Worm (Caenorhabditis elegans) whole organism, young adult: ENCODE data around the gene math-28.

Experiments used
- D2030.7 ChIP-seq: fragments of 200-800 bp; sonication (Bioruptor generic); IDR thresholded peaks from 2 replicates; pipeline ENCODE4 v1.3.6; 2022; ENCODE audit warnings: missing genetic modification reagents, missing genetic modification characterization, missing compliant biosample characterization
- F22D6.2 ChIP-seq: sonication (generic microtip); optimal IDR thresholded peaks from 2 replicates; lab custom pipeline; 2016; ENCODE audit warnings: mild to moderate bottlenecking, missing genetic modification characterization, missing compliant biosample characterization
- Y53F4B.3 ChIP-seq: fragments of 200-800 bp; sonication (Bioruptor generic); IDR thresholded peaks from 2 replicates; pipeline ENCODE4 v1.3.6; 2022; ENCODE audit warnings: missing genetic modification reagents, missing genetic modification characterization, missing compliant biosample characterization
- Y56A3A.18 ChIP-seq: fragments of 200-800 bp; sonication (Bioruptor generic); IDR thresholded peaks from 2 replicates; pipeline ENCODE4 v1.3.6; 2022; ENCODE audit warnings: missing genetic modification reagents, missing genetic modification characterization, missing compliant biosample characterization
- attf-3 ChIP-seq: fragments of 200-800 bp; sonication (Bioruptor generic); conservative IDR thresholded peaks from 2 replicates; pipeline ENCODE4 v1.3.6; 2022; ENCODE audit warnings: missing genetic modification reagents, missing genetic modification characterization, missing compliant biosample characterization
- attf-5 ChIP-seq: fragments of 200-800 bp; sonication (Bioruptor generic); optimal IDR thresholded peaks from 2 replicates; lab custom pipeline; 2018; ENCODE audit warnings: mild to moderate bottlenecking, missing genetic modification characterization, missing compliant biosample characterization
- ceh-40 ChIP-seq: fragments of 200-800 bp; sonication (Bioruptor generic); IDR thresholded peaks from 2 replicates; pipeline ENCODE4 v1.3.6; 2022; ENCODE audit warnings: missing genetic modification characterization, missing compliant biosample characterization
- die-1 ChIP-seq: sonication (generic microtip); optimal IDR thresholded peaks from 2 replicates; lab custom pipeline; 2016; ENCODE audit warnings: missing genotype, mild to moderate bottlenecking, missing genetic modification characterization, missing compliant biosample characterization
- dox-1 ChIP-seq: fragments of 200-800 bp; sonication (Bioruptor generic); IDR thresholded peaks from 2 replicates; pipeline ENCODE4 v1.3.6; 2022; ENCODE audit warnings: missing genetic modification reagents, missing genetic modification characterization, missing compliant biosample characterization
- dpff-1 ChIP-seq: sonication (generic microtip); optimal IDR thresholded peaks from 2 replicates; lab custom pipeline; 2017; ENCODE audit warnings: mild to moderate bottlenecking, missing genetic modification characterization, missing compliant biosample characterization
- egl-18 ChIP-seq: fragments of 200-800 bp; sonication (Bioruptor generic); IDR thresholded peaks from 2 replicates; pipeline ENCODE4 v1.3.6; 2022; ENCODE audit warnings: missing genetic modification reagents, missing genetic modification characterization, missing compliant biosample characterization
- egrh-3 ChIP-seq: fragments of 200-800 bp; sonication (Bioruptor generic); IDR thresholded peaks from 2 replicates; pipeline ENCODE4 v1.3.6; 2022; ENCODE audit warnings: missing genetic modification reagents, missing genetic modification characterization, missing compliant biosample characterization
- ekl-4 ChIP-seq: fragments of 200-800 bp; sonication (Bioruptor generic); IDR thresholded peaks from 2 replicates; pipeline ENCODE4 v1.3.6; 2022; ENCODE audit warnings: missing genetic modification reagents, missing genetic modification characterization, missing compliant biosample characterization
- fkh-3 ChIP-seq: sonication (generic microtip); optimal IDR thresholded peaks from 2 replicates; lab custom pipeline; 2016; ENCODE audit warnings: mild to moderate bottlenecking, missing genetic modification characterization, missing compliant biosample characterization
- gei-17 ChIP-seq: fragments of 200-800 bp; sonication (Bioruptor generic); optimal IDR thresholded peaks from 2 replicates; lab custom pipeline; 2018; ENCODE audit warnings: mild to moderate bottlenecking, missing genetic modification characterization, missing compliant biosample characterization
- him-1 ChIP-seq: sonication (generic microtip); optimal IDR thresholded peaks from 2 replicates; lab custom pipeline; 2016; ENCODE audit warnings: missing genotype, missing genetic modification reagents, missing genetic modification characterization, missing compliant biosample characterization
- hmg-20 ChIP-seq: fragments of 200-800 bp; sonication (Bioruptor generic); IDR thresholded peaks from 2 replicates; pipeline ENCODE4 v1.3.6; 2022; ENCODE audit warnings: missing genetic modification reagents, missing genetic modification characterization, missing compliant biosample characterization
- lag-1 ChIP-seq: fragments of 200-800 bp; sonication (Bioruptor generic); IDR thresholded peaks from 2 replicates; pipeline ENCODE4 v1.3.6; 2022; ENCODE audit warnings: missing genetic modification reagents, missing genetic modification characterization, missing compliant biosample characterization
- let-607 ChIP-seq, 2 experiments: fragments of 200-800 bp in 1 of 2; sonication (Bioruptor generic) in 1 of 2; sonication (generic microtip) in 1 of 2; optimal IDR thresholded peaks; 2 replicates each; lab custom pipeline; 2016 to 2018; ENCODE audit warnings: mild to moderate bottlenecking in 2 of 2, missing compliant biosample characterization in 2 of 2, missing genetic modification characterization in 2 of 2, moderate library complexity in 2 of 2, missing genotype in 1 of 2
- madf-10 ChIP-seq: sonication (generic microtip); optimal IDR thresholded peaks from 2 replicates; lab custom pipeline; 2016; ENCODE audit warnings: mild to moderate bottlenecking, missing genetic modification characterization, missing compliant biosample characterization
- madf-6 ChIP-seq: fragments of 200-800 bp; sonication (Bioruptor generic); IDR thresholded peaks from 2 replicates; pipeline ENCODE4 v1.3.6; 2022; ENCODE audit warnings: missing genetic modification reagents, missing genetic modification characterization, missing compliant biosample characterization
- madf-8 ChIP-seq: fragments of 200-800 bp; sonication (Bioruptor generic); conservative IDR thresholded peaks from 2 replicates; pipeline ENCODE4 v1.3.6; 2022; ENCODE audit warnings: missing genetic modification reagents, missing genetic modification characterization, missing compliant biosample characterization
- mes-4 ChIP-seq: sonication (generic microtip); optimal IDR thresholded peaks from 2 replicates; lab custom pipeline; 2016; ENCODE audit warnings: missing genotype, missing genetic modification characterization, missing compliant biosample characterization
- nfyb-1 ChIP-seq: fragments of 200-800 bp; sonication (Bioruptor generic); IDR thresholded peaks from 2 replicates; pipeline ENCODE4 v1.3.6; 2022; ENCODE audit warnings: missing genetic modification reagents, missing genetic modification characterization, missing compliant biosample characterization
- nhr-27 ChIP-seq: fragments of 200-800 bp; sonication (Bioruptor generic); optimal IDR thresholded peaks from 2 replicates; lab custom pipeline; 2018; ENCODE audit warnings: mild to moderate bottlenecking, missing genetic modification characterization, moderate library complexity, missing compliant biosample characterization
- pha-4 ChIP-seq: fragments of 150-350 bp; sonication (generic microtip); optimal IDR thresholded peaks from 2 replicates; lab custom pipeline; 2014; ENCODE audit warnings: missing biosample characterization, missing genetic modification reagents, missing genetic modification characterization
- rpc-1 ChIP-seq, 2 experiments: fragments of 150-350 bp in 1 of 2; sonication (generic microtip) in 1 of 2; optimal IDR thresholded peaks; 2 replicates each; lab custom pipeline; 2014 to 2018; ENCODE audit warnings: missing biosample characterization in 1 of 2, missing genetic modification characterization in 1 of 2, missing genetic modification reagents in 1 of 2, missing genotype in 1 of 2
- sdz-38 ChIP-seq: sonication (generic microtip); optimal IDR thresholded peaks from 2 replicates; lab custom pipeline; 2016; ENCODE audit warnings: missing genotype, missing genetic modification characterization, missing compliant biosample characterization
- snpc-4 ChIP-seq, 5 experiments: fragments of 150-350 bp in 1 of 5; sonication (generic microtip) in 4 of 5; optimal IDR thresholded peaks; 2 replicates each; lab custom pipeline; 2014 to 2018; ENCODE audit warnings: missing genetic modification characterization in 5 of 5, missing biosample characterization in 3 of 5, antibody characterized with exemption in 2 of 5, mild to moderate bottlenecking in 2 of 5, missing compliant biosample characterization in 2 of 5, missing genotype in 2 of 5, moderate library complexity in 2 of 5, missing genetic modification reagents in 1 of 5
- sptf-2 ChIP-seq: fragments of 200-800 bp; sonication (Bioruptor generic); optimal IDR thresholded peaks from 2 replicates; lab custom pipeline; 2018; ENCODE audit warnings: mild to moderate bottlenecking, missing genetic modification characterization, missing compliant biosample characterization
- tbx-9 ChIP-seq: sonication (generic microtip); optimal IDR thresholded peaks from 2 replicates; lab custom pipeline; 2016; ENCODE audit warnings: borderline replicate concordance, missing genetic modification characterization, inconsistent platforms, missing compliant biosample characterization
- tlf-1 ChIP-seq: fragments of 200-800 bp; sonication (Bioruptor generic); optimal IDR thresholded peaks from 2 replicates; lab custom pipeline; 2018; ENCODE audit warnings: mild to moderate bottlenecking, missing genetic modification characterization, missing compliant biosample characterization
- unc-130 ChIP-seq: sonication (generic microtip); optimal IDR thresholded peaks from 2 replicates; lab custom pipeline; 2016; ENCODE audit warnings: missing genetic modification reagents, missing genetic modification characterization, missing compliant biosample characterization
- ztf-26 ChIP-seq: sonication (generic microtip); optimal IDR thresholded peaks from 2 replicates; lab custom pipeline; 2017; ENCODE audit warnings: missing genetic modification characterization, missing compliant biosample characterization

Gene math-28

DNA sequence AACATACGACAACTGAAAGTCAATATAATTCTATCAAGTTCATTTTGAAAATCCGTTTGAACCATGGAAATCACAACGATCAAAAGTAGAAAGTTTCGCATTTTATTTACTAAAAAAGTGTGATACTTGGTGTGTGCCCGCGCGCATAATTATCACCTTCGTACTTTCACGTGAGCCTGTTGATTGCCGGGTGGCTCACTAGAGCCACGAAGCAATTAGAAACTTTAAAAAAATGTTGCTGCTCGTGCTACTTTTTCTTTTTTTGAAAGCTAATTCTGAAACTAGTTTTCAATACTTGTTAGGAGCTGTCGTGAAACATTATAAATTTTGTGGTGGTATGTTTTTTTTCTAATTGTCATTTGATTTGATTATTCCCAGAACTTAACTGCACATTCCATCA is 24.3 kb upstream of the math-28 start, which contains the start of the genes irld-9 and irld-33:
irld-9 (minus strand) TSS at position 101 of the 400 bp plus-strand sequence.
irld-33 (plus strand) TSS at position 209 of the 400 bp plus-strand sequence.
- no peak for TF ChIP-seq ceh-40 (GFP tag; lab: Robert Waterston, UW)
- no peak for TF ChIP-seq fkh-3 (tag; lab: Kevin White, UChicago)
- no peak for TF ChIP-seq him-1 (tag; lab: Kevin White, UChicago)
- TF ChIP-seq dox-1 (GFP tag; lab: Robert Waterston, UW), result no peak
- no peak for TF ChIP-seq tbx-9 (tag; lab: Kevin White, UChicago)
- no peak for TF ChIP-seq pha-4 (tag; lab: Kevin White, UChicago)
- TF ChIP-seq nfyb-1 (GFP tag; lab: Robert Waterston, UW), result no peak
- no peak for TF ChIP-seq tlf-1 (GFP tag; lab: Kevin White, UChicago)
- TF ChIP-seq ztf-26, result no peak
- no peak for TF ChIP-seq snpc-4 (GFP tag; optimal IDR thresholded peaks at IDR 0.05; lab: Kevin White, UChicago)
- no peak for TF ChIP-seq snpc-4 (tag; optimal IDR thresholded peaks at IDR 0.05; lab: Kevin White, UChicago)
- TF ChIP-seq attf-5 (GFP tag; lab: Kevin White, UChicago), result no peak
- TF ChIP-seq gei-17 (GFP tag; lab: Kevin White, UChicago), result no peak
- TF ChIP-seq unc-130, result no peak
- TF ChIP-seq D2030.7 (GFP tag; lab: Robert Waterston, UW), result no peak
- TF ChIP-seq nhr-27 (tag; lab: Kevin White, UChicago), result no peak
- no peak for TF ChIP-seq F22D6.2

DNA sequence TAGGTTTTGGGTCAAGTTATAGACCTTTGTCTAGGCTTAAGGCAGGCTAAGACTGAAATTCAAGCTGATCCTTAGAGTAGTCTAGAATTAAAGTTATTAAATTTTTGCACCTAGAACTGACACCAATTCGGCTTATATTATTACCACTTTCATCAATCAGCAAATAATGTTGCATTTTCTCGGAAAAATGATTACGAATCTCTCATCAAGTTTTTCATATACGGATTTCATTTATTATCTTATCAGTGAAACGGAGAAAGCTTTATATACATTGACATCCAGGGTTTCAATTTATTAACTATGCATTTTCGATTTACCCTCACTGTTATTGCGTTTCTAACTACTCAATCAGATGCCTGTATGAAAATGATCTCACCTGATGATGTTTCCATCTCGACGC is 21.9 kb upstream of the math-28 start, which contains the start of gene K07G6.1:
K07G6.1 (plus strand) TSS at position 301 of the 400 bp plus-strand sequence.
- no peak for TF ChIP-seq sptf-2 (GFP tag; lab: Kevin White, UChicago)
- TF ChIP-seq attf-5 (GFP tag; lab: Kevin White, UChicago), result no peak
- TF ChIP-seq mes-4 (tag; lab: Kevin White, UChicago), result no peak
- TF ChIP-seq attf-3 (GFP tag; lab: Robert Waterston, UW), result no peak
- no peak for TF ChIP-seq madf-8

DNA sequence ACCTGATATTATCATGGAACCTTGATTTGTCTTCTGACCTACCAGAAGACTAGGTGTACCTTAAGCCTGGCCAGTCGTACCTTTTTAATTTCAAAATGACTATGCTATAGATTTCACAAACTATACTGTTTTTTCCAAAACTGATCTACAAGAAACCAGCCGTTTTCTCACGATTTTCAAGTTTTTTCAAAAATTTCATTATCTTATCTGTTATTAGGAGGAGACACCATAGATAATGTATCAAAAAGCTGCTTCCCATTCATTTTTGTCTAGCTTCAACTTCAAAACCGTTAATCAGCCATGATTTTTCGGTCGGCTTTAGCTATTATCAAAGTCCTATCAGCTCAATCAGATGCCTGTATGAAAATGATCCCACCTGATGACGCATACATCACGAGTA is 20.6 kb upstream of the math-28 start, which contains the start of gene F36H5.12:
F36H5.12 (plus strand) TSS at position 301 of the 400 bp plus-strand sequence.
- TF ChIP-seq die-1 (tag; lab: Kevin White, UChicago), result no peak
- TF ChIP-seq rpc-1 (optimal IDR thresholded peaks at IDR 0.05; lab: Kevin White, UChicago), result no peak
- TF ChIP-seq rpc-1 (tag; optimal IDR thresholded peaks at IDR 0.05; lab: Kevin White, UChicago), result no peak
- TF ChIP-seq tbx-9 (tag; lab: Kevin White, UChicago), result no peak
- TF ChIP-seq ztf-26, result no peak
- TF ChIP-seq lag-1 (GFP tag; lab: Robert Waterston, UW), result no peak
- TF ChIP-seq ekl-4 (GFP tag; lab: Robert Waterston, UW), result no peak
- TF ChIP-seq madf-10 (tag; lab: Kevin White, UChicago), result no peak
- TF ChIP-seq sdz-38 (tag; lab: Kevin White, UChicago), result no peak
- TF ChIP-seq egrh-3 (GFP tag; lab: Robert Waterston, UW), result no peak
- TF ChIP-seq Y56A3A.18 (GFP tag; lab: Robert Waterston, UW), result no peak
- no peak for TF ChIP-seq let-607 (tag; optimal IDR thresholded peaks at IDR 0.05; lab: Kevin White, UChicago)
- no peak for TF ChIP-seq egl-18
- no peak for TF ChIP-seq Y53F4B.3 (GFP tag; lab: Robert Waterston, UW)
- no peak for TF ChIP-seq unc-130
- TF ChIP-seq dpff-1 (tag; lab: Kevin White, UChicago), result no peak
- TF ChIP-seq madf-6 (GFP tag; lab: Robert Waterston, UW), result no peak

DNA sequence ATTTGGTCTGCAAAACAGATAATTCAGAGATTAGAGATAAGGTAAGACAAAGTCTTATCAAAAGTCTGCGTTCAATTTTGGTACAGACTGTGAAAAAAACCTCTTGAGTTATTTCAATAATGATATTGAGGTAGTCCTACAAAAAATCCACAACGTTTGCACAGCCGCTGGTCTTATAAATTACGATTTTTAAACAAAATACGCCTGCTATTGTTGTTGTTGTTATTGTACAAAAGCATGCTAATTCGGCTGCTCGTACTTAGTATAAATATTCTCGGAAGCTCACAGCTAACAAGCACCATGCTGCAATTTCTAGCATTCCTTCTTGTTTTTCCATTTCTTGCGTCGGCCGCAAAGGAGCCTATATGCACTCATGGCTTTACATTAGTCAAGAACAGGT is 19.0 kb upstream of the math-28 start, which contains the start of gene clec-19:
clec-19 (plus strand) TSS at position 301 of the 400 bp plus-strand sequence.
- no peak for TF ChIP-seq hmg-20 (GFP tag; lab: Robert Waterston, UW)
- no peak for TF ChIP-seq dpff-1 (tag; lab: Kevin White, UChicago)
- no peak for TF ChIP-seq egl-18
- TF ChIP-seq Y56A3A.18 (GFP tag; lab: Robert Waterston, UW), result no peak
